Worm (Caenorhabditis elegans): ENCODE measurements around the gene Y110A2AL.9.

Y110A2AL.9 gene

ce11 chrII:2871816-2872215, 5.4 kb upstream of the Y110A2AL.9 start, which contains the start of gene Y110A2AL.10:
Gene Y110A2AL.10, minus strand, starts transcription at chrII:2871916.
- TF ChIP-seq unc-39 (tag; optimal IDR thresholded peaks at IDR 0.05) (no peak), mab-5 (tag; optimal IDR thresholded peaks at IDR 0.05) (no peak), nhr-21 (tag; optimal IDR thresholded peaks at IDR 0.05) (no peak), nhr-11 (tag; optimal IDR thresholded peaks at IDR 0.05) (no peak), ztf-1 (GFP tag; conservative IDR thresholded peaks at IDR 0.05) (no peak), Y55F3AM.14 (GFP tag; optimal IDR thresholded peaks at IDR 0.05) (no peak), lin-11 (tag; optimal IDR thresholded peaks at IDR 0.05) (no peak), ztf-4 (tag; optimal IDR thresholded peaks at IDR 0.05) (no peak), egl-27 (tag; optimal IDR thresholded peaks at IDR 0.05) (no peak), sma-3 (GFP tag; optimal IDR thresholded peaks at IDR 0.05) (no peak), zag-1 (tag; optimal IDR thresholded peaks at IDR 0.05) (no peak), nhr-6 (tag; optimal IDR thresholded peaks at IDR 0.05) (no peak), ama-1 (optimal IDR thresholded peaks at IDR 0.05) (no peak), unc-62 (GFP tag; optimal IDR thresholded peaks at IDR 0.05) (no peak), ceh-16 (tag; optimal IDR thresholded peaks at IDR 0.05) (no peak), ZK546.5 (tag; optimal IDR thresholded peaks at IDR 0.05) (no peak), ceh-82 (tag; optimal IDR thresholded peaks at IDR 0.05) (no peak)

ce11 chrII:2867701-2868100, 1.3 kb upstream of the Y110A2AL.9 start, which contains the start of gene Y110A2AL.2:
Gene Y110A2AL.2, plus strand, starts transcription at chrII:2868001.
- TF ChIP-seq egl-27 (tag; optimal IDR thresholded peaks at IDR 0.05), result no peak
- no peak for TF ChIP-seq mab-5 (tag; optimal IDR thresholded peaks at IDR 0.05)

ce11 chrII:2865355-2865754, 1.1 kb downstream of the Y110A2AL.9 start:
- no peak for TF ChIP-seq nhr-21 (tag; optimal IDR thresholded peaks at IDR 0.05)
- no peak for TF ChIP-seq nhr-23 (tag; optimal IDR thresholded peaks at IDR 0.05)
- no peak for TF ChIP-seq zag-1 (tag; optimal IDR thresholded peaks at IDR 0.05)
- no peak for TF ChIP-seq unc-39 (tag; optimal IDR thresholded peaks at IDR 0.05)
- no peak for TF ChIP-seq mab-5 (tag; optimal IDR thresholded peaks at IDR 0.05)
- TF ChIP-seq lsy-2 (tag; optimal IDR thresholded peaks at IDR 0.05), result no peak
- no peak for TF ChIP-seq ZK546.5 (tag; optimal IDR thresholded peaks at IDR 0.05)
- TF ChIP-seq R02D3.7 (tag; optimal IDR thresholded peaks at IDR 0.05), result no peak
- no peak for TF ChIP-seq nhr-25 (tag; optimal IDR thresholded peaks at IDR 0.05)
- TF ChIP-seq lin-13 (GFP tag; optimal IDR thresholded peaks at IDR 0.05), result no peak
- TF ChIP-seq nhr-77 (tag; optimal IDR thresholded peaks at IDR 0.05), result no peak
- TF ChIP-seq mdl-1 (tag; optimal IDR thresholded peaks at IDR 0.05), result no peak
- no peak for TF ChIP-seq crh-2 (tag; optimal IDR thresholded peaks at IDR 0.05)
- no peak for TF ChIP-seq elt-1 (tag; optimal IDR thresholded peaks at IDR 0.05)

- TF ChIP-seq mdl-1 (tag; optimal IDR thresholded peaks at IDR 0.05), result no peak
- TF ChIP-seq dmd-4 (tag; optimal IDR thresholded peaks at IDR 0.05), result no peak
These were observed 2.2 kb downstream of the Y110A2AL.9 start, which contains the start of gene Y110A2AL.5 for ce11 chrII:2864229-2864628. Gene Y110A2AL.5, plus strand, starts transcription at chrII:2864529.

ce11 chrII:2862557-2863035, 3.8 kb downstream of the Y110A2AL.9 start:
- TF ChIP-seq F13H6.1 (tag; optimal IDR thresholded peaks at IDR 0.05) (no peak), unc-39 (tag; optimal IDR thresholded peaks at IDR 0.05) (no peak), dmd-4 (tag; optimal IDR thresholded peaks at IDR 0.05) (no peak), unc-62 (GFP tag; optimal IDR thresholded peaks at IDR 0.05) (no peak), nhr-10 (tag; optimal IDR thresholded peaks at IDR 0.05) (no peak), sma-3 (GFP tag; optimal IDR thresholded peaks at IDR 0.05) (no peak), mab-5 (tag; optimal IDR thresholded peaks at IDR 0.05) (no peak), lin-11 (tag; optimal IDR thresholded peaks at IDR 0.05) (no peak), ama-1 (optimal IDR thresholded peaks at IDR 0.05) (no peak), nhr-77 (tag; optimal IDR thresholded peaks at IDR 0.05) (no peak), R02D3.7 (tag; optimal IDR thresholded peaks at IDR 0.05) (no peak), nhr-6 (tag; optimal IDR thresholded peaks at IDR 0.05) (no peak), ztf-4 (tag; optimal IDR thresholded peaks at IDR 0.05) (no peak)

- TF ChIP-seq ama-1 (optimal IDR thresholded peaks at IDR 0.05) (no peak), ZK546.5 (tag; optimal IDR thresholded peaks at IDR 0.05) (no peak), nhr-25 (tag; optimal IDR thresholded peaks at IDR 0.05) (no peak), fos-1 (tag; optimal IDR thresholded peaks at IDR 0.05) (no peak), lin-11 (tag; optimal IDR thresholded peaks at IDR 0.05) (peak; percentile 13), peb-1 (tag; optimal IDR thresholded peaks at IDR 0.05) (no peak), skn-1 (tag; optimal IDR thresholded peaks at IDR 0.05) (no peak), C34F6.9 (tag; optimal IDR thresholded peaks at IDR 0.05) (no peak), elt-1 (tag; optimal IDR thresholded peaks at IDR 0.05) (no peak), unc-39 (tag; optimal IDR thresholded peaks at IDR 0.05) (no peak), nhr-237 (tag; optimal IDR thresholded peaks at IDR 0.05) (no peak), gmeb-1 (tag; optimal IDR thresholded peaks at IDR 0.05) (peak; percentile 18), lin-39 (tag; optimal IDR thresholded peaks at IDR 0.05) (no peak), unc-62 (GFP tag; optimal IDR thresholded peaks at IDR 0.05) (no peak), nhr-129 (tag; optimal IDR thresholded peaks at IDR 0.05) (peak; percentile 19), nhr-23 (tag; optimal IDR thresholded peaks at IDR 0.05) (no peak), nhr-11 (tag; optimal IDR thresholded peaks at IDR 0.05) (no peak), unc-55 (GFP tag; optimal IDR thresholded peaks at IDR 0.05) (peak; percentile 11), ztf-4 (tag; optimal IDR thresholded peaks at IDR 0.05) (no peak), egl-27 (tag; optimal IDR thresholded peaks at IDR 0.05) (no peak)
These were observed 4.9 kb downstream of the Y110A2AL.9 start for ce11 chrII:2861385-2862099.
